Worm (Caenorhabditis elegans) whole organism, L1 larva: ENCODE data around the gene F54D5.2.
A peak's percentile ranks its signal among the peaks of the same experiment; 100 is the strongest.

Experiments
- C16A3.4 ChIP-seq: fragments of 150-350 bp; optimal IDR thresholded peaks from 2 replicates; lab custom pipeline; 2014; ENCODE audit warnings: missing biosample characterization, missing genetic modification characterization
- F16B12.6 ChIP-seq: fragments of 150-350 bp; optimal IDR thresholded peaks from 2 replicates; lab custom pipeline; 2014; ENCODE audit warnings: missing biosample characterization, missing genetic modification characterization
- Y116A8C.19 ChIP-seq: sonication (generic microtip); optimal IDR thresholded peaks from 2 replicates; lab custom pipeline; 2016; ENCODE audit warnings: missing compliant biosample characterization, missing genetic modification characterization, borderline replicate concordance
- ama-1 ChIP-seq: fragments of 150-350 bp; optimal IDR thresholded peaks from 2 replicates; lab custom pipeline; 2014
- blmp-1 ChIP-seq: fragments of 150-350 bp; optimal IDR thresholded peaks from 2 replicates; lab custom pipeline; 2014; ENCODE audit warnings: missing biosample characterization, missing genetic modification characterization
- ceh-82 ChIP-seq, 3 experiments: fragments of 150-350 bp in 1 of 3; sonication (generic microtip) in 2 of 3; optimal IDR thresholded peaks; 2 replicates each; lab custom pipeline; 2014 to 2017; ENCODE audit warnings: missing biosample characterization in 3 of 3, missing genetic modification characterization in 3 of 3
- ceh-88 ChIP-seq: fragments of 200-800 bp; sonication (Bioruptor generic); IDR thresholded peaks from 2 replicates; pipeline ENCODE4 v1.3.6; 2022; ENCODE audit warnings: missing genetic modification characterization, missing compliant biosample characterization
- ceh-90 ChIP-seq: sonication (generic microtip); optimal IDR thresholded peaks from 2 replicates; lab custom pipeline; 2016; ENCODE audit warnings: missing genetic modification characterization, missing compliant biosample characterization
- dpl-1 ChIP-seq, 3 experiments: fragments of 150-350 bp in 2 of 3; sonication (generic microtip) in 1 of 3; optimal IDR thresholded peaks; 2 replicates each; lab custom pipeline; 2014 to 2017; ENCODE audit warnings: missing biosample characterization in 3 of 3, missing genetic modification characterization in 3 of 3, missing genetic modification reagents in 3 of 3
- efl-1 ChIP-seq, 4 experiments: fragments of 150-350 bp; optimal IDR thresholded peaks in 3 of 4; peaks in 1 of 4; 1 replicate in 1 of 4; 2 replicates in 3 of 4; lab custom pipeline; 2014; ENCODE audit warnings: missing biosample characterization in 2 of 4, missing genetic modification characterization in 2 of 4, missing genetic modification reagents in 2 of 4
- efl-3 ChIP-seq: fragments of 200-800 bp; sonication (Bioruptor generic); optimal IDR thresholded peaks from 2 replicates; lab custom pipeline; 2018; ENCODE audit warnings: mild to moderate bottlenecking, missing genetic modification characterization, missing compliant biosample characterization
- egl-13 ChIP-seq: sonication (generic microtip); optimal IDR thresholded peaks from 2 replicates; lab custom pipeline; 2016; ENCODE audit warnings: missing genotype, missing genetic modification reagents, missing genetic modification characterization, missing compliant biosample characterization
- elt-2 ChIP-seq: sonication (generic microtip); optimal IDR thresholded peaks from 2 replicates; lab custom pipeline; 2016; ENCODE audit warnings: missing genetic modification characterization, mild to moderate bottlenecking, inconsistent platforms, missing compliant biosample characterization, missing genetic modification reagents
- elt-3 ChIP-seq, 6 experiments: fragments of 150-350 bp in 1 of 6; sonication (generic microtip); optimal IDR thresholded peaks; 2 replicates each; lab custom pipeline; 2017 to 2018; ENCODE audit warnings: missing biosample characterization in 6 of 6, missing genetic modification characterization in 6 of 6, inconsistent platforms in 1 of 6
- fkh-8 ChIP-seq: sonication (generic microtip); optimal IDR thresholded peaks from 2 replicates; lab custom pipeline; 2016; ENCODE audit warnings: mild to moderate bottlenecking, missing genetic modification characterization, missing compliant biosample characterization
- hpl-2 ChIP-seq: fragments of 150-350 bp; optimal IDR thresholded peaks from 2 replicates; lab custom pipeline; 2014; ENCODE audit warnings: missing biosample characterization, missing genetic modification reagents, missing genetic modification characterization
- irx-1 ChIP-seq: sonication (generic microtip); optimal IDR thresholded peaks from 2 replicates; lab custom pipeline; 2016; ENCODE audit warnings: missing genetic modification characterization, missing compliant biosample characterization
- isw-1 ChIP-seq: fragments of 200-800 bp; sonication (Bioruptor generic); IDR thresholded peaks from 2 replicates; pipeline ENCODE4 v1.3.6; 2022; ENCODE audit warnings: missing genetic modification characterization, missing compliant biosample characterization
- lin-14 ChIP-seq: fragments of 200-800 bp; sonication (Bioruptor generic); optimal IDR thresholded peaks from 2 replicates; lab custom pipeline; 2018; ENCODE audit warnings: mild to moderate bottlenecking, missing genetic modification characterization, moderate library complexity, missing compliant biosample characterization
- lin-15B ChIP-seq: fragments of 150-350 bp; sonication (generic microtip); optimal IDR thresholded peaks from 3 replicates; lab custom pipeline; 2014; ENCODE audit warnings: missing biosample characterization, missing genetic modification characterization
- lin-35 ChIP-seq, 2 experiments: fragments of 150-350 bp; optimal IDR thresholded peaks; 2 replicates each; lab custom pipeline; 2014; ENCODE audit warnings: missing biosample characterization in 2 of 2, missing genetic modification characterization in 2 of 2, missing genetic modification reagents in 2 of 2
- lin-39 ChIP-seq: fragments of 150-350 bp; optimal IDR thresholded peaks from 2 replicates; lab custom pipeline; 2014; ENCODE audit warnings: missing biosample characterization, missing genetic modification reagents, missing genetic modification characterization
- lir-3 ChIP-seq: sonication (generic microtip); optimal IDR thresholded peaks from 2 replicates; lab custom pipeline; 2016; ENCODE audit warnings: mild to moderate bottlenecking, missing genetic modification characterization, moderate library complexity, missing compliant biosample characterization; ENCODE audit not compliant: poor library complexity
- lsy-2 ChIP-seq, 2 experiments: fragments of 150-350 bp; optimal IDR thresholded peaks; 2 replicates each; lab custom pipeline; 2014; ENCODE audit warnings: missing biosample characterization in 2 of 2, missing genetic modification characterization in 2 of 2
- mdl-1 ChIP-seq, 2 experiments: fragments of 150-350 bp; optimal IDR thresholded peaks; 2 replicates each; lab custom pipeline; 2014 to 2017; ENCODE audit warnings: missing biosample characterization in 2 of 2, missing genetic modification characterization in 2 of 2, inconsistent platforms in 1 of 2
- mep-1 ChIP-seq: fragments of 150-350 bp; optimal IDR thresholded peaks from 2 replicates; lab custom pipeline; 2014; ENCODE audit warnings: missing biosample characterization, missing genetic modification characterization
- nhr-76 ChIP-seq: sonication (generic microtip); optimal IDR thresholded peaks from 2 replicates; lab custom pipeline; 2017; ENCODE audit warnings: missing biosample characterization, missing genetic modification characterization
- rnt-1 ChIP-seq: sonication (generic microtip); optimal IDR thresholded peaks from 2 replicates; lab custom pipeline; 2016; ENCODE audit warnings: mild to moderate bottlenecking, missing genetic modification characterization, moderate library complexity, missing compliant biosample characterization
- skn-1 ChIP-seq: fragments of 150-350 bp; optimal IDR thresholded peaks from 2 replicates; lab custom pipeline; 2014; ENCODE audit warnings: missing biosample characterization, missing genetic modification characterization
- snu-23 ChIP-seq: sonication (generic microtip); optimal IDR thresholded peaks from 2 replicates; lab custom pipeline; 2016; ENCODE audit warnings: missing genetic modification characterization, missing compliant biosample characterization
- sox-4 ChIP-seq: sonication (generic microtip); optimal IDR thresholded peaks from 2 replicates; lab custom pipeline; 2016; ENCODE audit warnings: missing genetic modification characterization, missing compliant biosample characterization
- sptf-1 ChIP-seq: fragments of 150-350 bp; optimal IDR thresholded peaks from 2 replicates; lab custom pipeline; 2014; ENCODE audit warnings: missing biosample characterization, missing genetic modification characterization
- tbx-2 ChIP-seq: sonication (generic microtip); optimal IDR thresholded peaks from 2 replicates; lab custom pipeline; 2016; ENCODE audit warnings: missing genetic modification characterization, missing compliant biosample characterization
- unc-98 ChIP-seq: fragments of 200-800 bp; sonication (Bioruptor generic); IDR thresholded peaks from 2 replicates; pipeline ENCODE4 v1.3.6; 2022; ENCODE audit warnings: missing genetic modification characterization, missing compliant biosample characterization
- zip-4 ChIP-seq: fragments of 200-800 bp; sonication (Bioruptor generic); optimal IDR thresholded peaks from 2 replicates; lab custom pipeline; 2018; ENCODE audit warnings: mild to moderate bottlenecking, missing genetic modification characterization, moderate library complexity, missing compliant biosample characterization

The F54D5.2 gene

DNA sequence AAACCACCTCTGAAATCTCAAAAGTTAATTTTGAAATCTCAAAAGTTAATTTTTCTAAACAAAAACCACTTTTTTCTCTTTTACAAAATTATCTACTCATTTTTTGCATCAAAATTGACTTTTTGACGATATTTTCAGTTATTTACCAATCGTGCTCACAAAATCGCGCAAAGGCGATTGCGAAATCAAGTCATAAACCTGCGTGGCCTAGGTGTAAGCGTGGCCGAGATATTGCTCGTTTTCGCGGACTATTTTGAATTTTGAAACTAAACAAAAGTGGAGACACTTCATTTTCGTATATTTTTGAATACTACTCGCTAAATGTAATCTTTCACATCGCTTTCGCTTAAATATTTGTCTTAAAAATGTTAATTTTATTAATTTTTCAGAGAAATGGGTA lies 5.3 kb downstream of the F54D5.2 start, which contains the start of gene smc-6:
smc-6 (plus strand) TSS at position 390 of the 400 bp plus-strand sequence.
- TF ChIP-seq nhr-76 (tag; lab: Kevin White, UChicago): no peak
- TF ChIP-seq lir-3 (tag; lab: Kevin White, UChicago): peak; percentile 33
- peak; percentile 64 to 80 for TF ChIP-seq lin-35 (GFP tag; optimal IDR thresholded peaks at IDR 0.05; lab: Kevin White, UChicago)
- peak; percentile 49 for TF ChIP-seq ceh-90 (tag; lab: Kevin White, UChicago)
- TF ChIP-seq zip-4 (GFP tag; lab: Kevin White, UChicago): peak; percentile 90
- TF ChIP-seq ceh-82 (tag; optimal IDR thresholded peaks at IDR 0.05; lab: Kevin White, UChicago): peak in 1 of 3 experiments; percentile 58
- peak; percentile 57 to 82 (median 74) for TF ChIP-seq dpl-1 (GFP tag; optimal IDR thresholded peaks at IDR 0.05; lab: Kevin White, UChicago)
- TF ChIP-seq blmp-1 (tag; lab: Kevin White, UChicago): peak; percentile 33
- TF ChIP-seq elt-2 (tag; lab: Kevin White, UChicago): no peak
- TF ChIP-seq C16A3.4 (tag; lab: Kevin White, UChicago): peak; percentile 4
- peak; percentile 67 to 70 for TF ChIP-seq efl-1 (optimal IDR thresholded peaks at IDR 0.05; lab: Kevin White, UChicago)
- TF ChIP-seq efl-1 (GFP tag; optimal IDR thresholded peaks at IDR 0.05 in 1 of 2; lab: Kevin White, UChicago): peak; percentile 81 to 97
- peak; percentile 23; the same call in 1 of the 2 replicates for TF ChIP-seq isw-1 (GFP tag; lab: Robert Waterston, UW)
- no peak for TF ChIP-seq Y116A8C.19
- TF ChIP-seq lsy-2 (tag; optimal IDR thresholded peaks at IDR 0.05; lab: Kevin White, UChicago): peak in 1 of 2 experiments; percentile 70
- TF ChIP-seq mdl-1 (tag; optimal IDR thresholded peaks at IDR 0.05; lab: Kevin White, UChicago): peak in 1 of 2 experiments; percentile 19
- peak; percentile 47 for TF ChIP-seq lin-15B (tag; lab: Kevin White, UChicago)
- TF ChIP-seq rnt-1 (tag; lab: Kevin White, UChicago): peak; percentile 42
- peak; percentile 5 for TF ChIP-seq fkh-8 (tag; lab: Kevin White, UChicago)
- TF ChIP-seq elt-3 (tag; optimal IDR thresholded peaks at IDR 0.05; lab: Kevin White, UChicago): no peak
- TF ChIP-seq mep-1 (tag; lab: Kevin White, UChicago): peak; percentile 43
- peak; percentile 70 for TF ChIP-seq skn-1 (tag; lab: Kevin White, UChicago)

DNA sequence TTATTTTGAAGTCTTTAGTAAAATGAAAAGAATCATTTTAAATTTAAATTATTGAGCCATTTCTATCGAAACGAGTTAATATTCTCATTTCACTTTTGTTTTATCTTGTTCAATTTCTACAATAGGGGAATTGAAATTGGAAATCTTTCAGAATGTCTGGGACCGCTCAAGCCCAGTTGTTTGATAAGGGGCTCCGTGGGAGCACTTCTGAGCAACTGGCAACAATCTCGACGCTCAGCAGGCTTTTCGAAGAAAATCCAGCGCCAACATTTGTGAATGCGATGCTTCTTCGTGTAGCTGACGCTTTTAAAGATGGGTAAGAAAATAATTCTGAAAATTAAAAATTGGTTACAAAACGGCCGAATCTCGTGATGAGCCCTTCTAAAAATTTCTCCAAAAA lies 9.7 kb downstream of the F54D5.2 start, which contains the start of gene ints-7:
ints-7 (plus strand) TSS at position 152 of the 400 bp plus-strand sequence.
- TF ChIP-seq sox-4 (no peak), ceh-82 (tag; optimal IDR thresholded peaks at IDR 0.05; lab: Kevin White, UChicago) (no peak), dpl-1 (GFP tag; optimal IDR thresholded peaks at IDR 0.05; lab: Kevin White, UChicago) (no peak), lin-39 (no peak), nhr-76 (tag; lab: Kevin White, UChicago) (no peak), hpl-2 (GFP tag; lab: Kevin White, UChicago) (no peak), unc-98 (GFP tag; lab: Robert Waterston, UW) (no peak), mep-1 (tag; lab: Kevin White, UChicago) (no peak), ceh-88 (no peak), lin-15B (tag; lab: Kevin White, UChicago) (no peak), ama-1 (lab: Kevin White, UChicago) (no peak), egl-13 (tag; lab: Kevin White, UChicago) (no peak), irx-1 (tag; lab: Kevin White, UChicago) (no peak), efl-3 (GFP tag; lab: Kevin White, UChicago) (no peak), F16B12.6 (tag; lab: Kevin White, UChicago) (no peak), lsy-2 (tag; optimal IDR thresholded peaks at IDR 0.05; lab: Kevin White, UChicago) (no peak), tbx-2 (tag; lab: Kevin White, UChicago) (no peak), sptf-1 (tag; lab: Kevin White, UChicago) (no peak), fkh-8 (tag; lab: Kevin White, UChicago) (no peak)

DNA sequence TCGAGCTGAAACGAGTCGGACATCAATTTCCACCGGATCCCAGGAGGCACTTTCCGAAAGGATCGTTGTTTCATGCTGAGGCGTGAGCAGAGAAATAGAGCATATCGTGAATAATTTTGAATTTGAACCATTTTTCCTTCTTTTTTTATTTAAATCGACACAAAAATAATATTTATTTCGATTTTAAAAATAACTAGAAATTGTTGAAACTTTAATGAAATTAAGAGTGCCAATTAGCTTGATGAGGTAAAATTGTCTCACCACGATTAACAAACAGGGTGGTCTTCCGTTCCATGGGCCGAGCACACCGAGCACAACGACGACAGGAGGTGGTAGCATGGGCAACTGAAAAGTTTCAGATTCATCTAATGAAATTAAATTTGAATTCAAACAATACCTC lies 15.3 kb downstream of the F54D5.2 start:
- TF ChIP-seq efl-3 (GFP tag; lab: Kevin White, UChicago) (no peak), snu-23 (GFP tag; lab: Kevin White, UChicago) (no peak), rnt-1 (tag; lab: Kevin White, UChicago) (no peak), lin-14 (GFP tag; lab: Kevin White, UChicago) (no peak), efl-1 (optimal IDR thresholded peaks at IDR 0.05; lab: Kevin White, UChicago) (no peak), efl-1 (GFP tag; optimal IDR thresholded peaks at IDR 0.05 in 1 of 2; lab: Kevin White, UChicago) (peak in 1 of 2 experiments; percentile 51)
- TF ChIP-seq, all 84 proteins: peak for 1
